Fruit fly (Drosophila melanogaster): ENCODE data around the gene CG13775.

dm6 chr2L:6948540-6948942 lies 8.2 kb downstream of the CG13775 start, which contains the start of gene ihog:
- TF ChIP-seq CG4360 (GFP tag; IDR thresholded peaks at IDR 0.05) (no peak), gem (tag; optimal IDR thresholded peaks at IDR 0.05) (no peak), ac (GFP tag; optimal IDR thresholded peaks at IDR 0.05) (no peak), CG7786 (GFP tag; optimal IDR thresholded peaks at IDR 0.05) (no peak)

All from whole organism, embryonic.